Worm (Caenorhabditis elegans) whole organism, L4 larva: ENCODE data around the gene tni-3.

Experiments
- T20F7.1 ChIP-seq: fragments of 200-800 bp; sonication (Bioruptor generic); optimal IDR thresholded peaks from 2 replicates; lab custom pipeline; 2018; ENCODE audit warnings: mild to moderate bottlenecking, missing genetic modification characterization, missing compliant biosample characterization
- aha-1 ChIP-seq: fragments of 150-350 bp; peaks from one replicate; lab custom pipeline; 2014; ENCODE audit warnings: missing biosample characterization, missing genetic modification characterization
- hif-1 ChIP-seq, 2 experiments: sonication (generic microtip); optimal IDR thresholded peaks; 2 replicates each; lab custom pipeline; 2016 to 2017; ENCODE audit warnings: missing compliant biosample characterization in 2 of 2, missing genetic modification characterization in 2 of 2, missing genetic modification reagents in 2 of 2, missing genotype in 2 of 2, mild to moderate bottlenecking in 1 of 2
- lin-39 ChIP-seq: fragments of 150-350 bp; optimal IDR thresholded peaks from 2 replicates; lab custom pipeline; 2014; ENCODE audit warnings: missing biosample characterization, missing genetic modification reagents, missing genetic modification characterization
- nhr-11 ChIP-seq: fragments of 150-350 bp; optimal IDR thresholded peaks from 2 replicates; lab custom pipeline; 2014; ENCODE audit warnings: missing biosample characterization, missing genetic modification characterization
- pha-4 ChIP-seq, 2 experiments: fragments of 150-350 bp in 1 of 2; fragments of 200-800 bp in 1 of 2; sonication (Bioruptor generic) in 1 of 2; IDR thresholded peaks in 1 of 2; optimal IDR thresholded peaks in 1 of 2; 2 replicates each; pipeline versions ENCODE4 v1.3.6 to Lab custom; 2014 to 2022; ENCODE audit warnings: missing genetic modification characterization in 2 of 2, missing genetic modification reagents in 2 of 2, missing biosample characterization in 1 of 2, missing compliant biosample characterization in 1 of 2
- php-3 ChIP-seq: fragments of 200-800 bp; sonication (Bioruptor generic); IDR thresholded peaks from 2 replicates; pipeline ENCODE4 v1.3.6; 2022; ENCODE audit warnings: missing genetic modification reagents, missing genetic modification characterization, missing compliant biosample characterization
- saeg-2 ChIP-seq: fragments of 200-800 bp; sonication (Bioruptor generic); IDR thresholded peaks from 2 replicates; pipeline ENCODE4 v1.3.6; 2022; ENCODE audit warnings: missing genetic modification reagents, missing genetic modification characterization, missing compliant biosample characterization
- unc-39 ChIP-seq: sonication (generic microtip); optimal IDR thresholded peaks from 2 replicates; lab custom pipeline; 2017; ENCODE audit warnings: missing biosample characterization, missing genetic modification characterization

DNA sequence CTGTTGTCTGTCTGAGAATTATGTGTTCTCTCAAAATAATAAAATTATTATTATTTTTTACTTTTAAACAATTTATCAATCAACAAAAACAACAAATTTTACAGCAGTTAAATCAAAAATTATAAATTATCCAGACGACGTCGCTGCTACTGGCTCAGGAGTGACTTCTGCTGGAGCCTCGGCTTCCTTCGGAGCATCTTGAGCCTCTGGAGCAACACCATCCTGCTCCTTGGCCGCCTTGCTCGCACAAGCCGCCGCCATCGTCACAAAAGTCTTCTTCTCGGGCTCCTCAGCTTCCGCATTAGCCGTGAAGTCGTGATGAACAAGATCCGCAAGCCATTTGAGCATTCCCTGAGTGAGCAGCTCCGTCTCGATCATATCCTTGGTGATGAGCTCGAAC, 42.2 kb downstream of the tni-3 start:
- TF ChIP-seq aha-1 (no peak), saeg-2 (GFP tag; lab: Robert Waterston, UW) (no peak), T20F7.1 (no peak), unc-39 (no peak), hif-1 (tag; optimal IDR thresholded peaks at IDR 0.05; lab: Kevin White, UChicago) (no peak), nhr-11 (tag; lab: Kevin White, UChicago) (no peak), php-3 (GFP tag; lab: Robert Waterston, UW) (no peak), pha-4 (GFP tag; IDR thresholded peaks at IDR 0.05; lab: Robert Waterston, UW) (no peak), pha-4 (tag; optimal IDR thresholded peaks at IDR 0.05; lab: Kevin White, UChicago) (no peak), lin-39 (no peak)
